Worm (Caenorhabditis elegans) whole organism, L2 larva: Measurements from ENCODE around the gene clec-186.

ENCODE experiments used
- C34F6.9 ChIP-seq: fragments of 150-350 bp; optimal IDR thresholded peaks from 2 replicates; lab custom pipeline; 2014; ENCODE audit warnings: missing biosample characterization, missing genetic modification characterization
- R02D3.7 ChIP-seq: fragments of 150-350 bp; optimal IDR thresholded peaks from 2 replicates; lab custom pipeline; 2014; ENCODE audit warnings: missing biosample characterization, missing genetic modification characterization
- ZK546.5 ChIP-seq: sonication (generic microtip); optimal IDR thresholded peaks from 2 replicates; lab custom pipeline; 2017; ENCODE audit warnings: missing biosample characterization, missing genetic modification characterization
- ama-1 ChIP-seq: fragments of 150-350 bp; optimal IDR thresholded peaks from 2 replicates; lab custom pipeline; 2018; ENCODE audit warnings: inconsistent platforms
- ceh-16 ChIP-seq: fragments of 150-350 bp; optimal IDR thresholded peaks from 2 replicates; lab custom pipeline; 2014; ENCODE audit warnings: missing biosample characterization, missing genetic modification characterization
- ceh-82 ChIP-seq: fragments of 150-350 bp; optimal IDR thresholded peaks from 2 replicates; lab custom pipeline; 2014; ENCODE audit warnings: missing biosample characterization, missing genetic modification characterization
- crh-2 ChIP-seq: sonication (generic microtip); optimal IDR thresholded peaks from 2 replicates; lab custom pipeline; 2017; ENCODE audit warnings: missing biosample characterization, missing genetic modification characterization
- dmd-4 ChIP-seq: sonication (generic microtip); optimal IDR thresholded peaks from 2 replicates; lab custom pipeline; 2017; ENCODE audit warnings: missing biosample characterization, missing genetic modification characterization
- egl-27 ChIP-seq: sonication (generic microtip); optimal IDR thresholded peaks from 3 replicates; lab custom pipeline; 2017; ENCODE audit warnings: missing biosample characterization, missing genetic modification reagents, missing genetic modification characterization
- elt-1 ChIP-seq: fragments of 150-350 bp; optimal IDR thresholded peaks from 2 replicates; lab custom pipeline; 2014; ENCODE audit warnings: missing biosample characterization, missing genetic modification characterization
- elt-3 ChIP-seq: sonication (generic microtip); optimal IDR thresholded peaks from 2 replicates; lab custom pipeline; 2017; ENCODE audit warnings: missing biosample characterization, missing genetic modification characterization
- fos-1 ChIP-seq: fragments of 150-350 bp; optimal IDR thresholded peaks from 2 replicates; lab custom pipeline; 2014; ENCODE audit warnings: missing biosample characterization, missing genetic modification characterization
- gmeb-1 ChIP-seq: fragments of 150-350 bp; optimal IDR thresholded peaks from 2 replicates; lab custom pipeline; 2014; ENCODE audit warnings: missing biosample characterization, missing genetic modification characterization
- lsy-2 ChIP-seq, 2 experiments: fragments of 150-350 bp in 1 of 2; sonication (generic microtip) in 1 of 2; optimal IDR thresholded peaks; 2 replicates each; lab custom pipeline; 2014 to 2017; ENCODE audit warnings: missing biosample characterization in 2 of 2, missing genetic modification characterization in 2 of 2
- mbf-1 ChIP-seq: sonication (generic microtip); optimal IDR thresholded peaks from 2 replicates; lab custom pipeline; 2017; ENCODE audit warnings: missing biosample characterization, missing genetic modification characterization
- mdl-1 ChIP-seq, 2 experiments: fragments of 150-350 bp in 1 of 2; sonication (generic microtip) in 1 of 2; optimal IDR thresholded peaks; 2 replicates each; lab custom pipeline; 2017; ENCODE audit warnings: missing biosample characterization in 2 of 2, missing genetic modification characterization in 2 of 2
- nhr-10 ChIP-seq: sonication (generic microtip); optimal IDR thresholded peaks from 2 replicates; lab custom pipeline; 2017; ENCODE audit warnings: missing biosample characterization, missing genetic modification characterization
- nhr-11 ChIP-seq: fragments of 150-350 bp; optimal IDR thresholded peaks from 2 replicates; lab custom pipeline; 2014; ENCODE audit warnings: missing biosample characterization, missing genetic modification characterization
- nhr-12 ChIP-seq: fragments of 150-350 bp; optimal IDR thresholded peaks from 2 replicates; lab custom pipeline; 2014; ENCODE audit warnings: missing biosample characterization, missing genetic modification characterization
- nhr-129 ChIP-seq: fragments of 150-350 bp; optimal IDR thresholded peaks from 2 replicates; lab custom pipeline; 2014; ENCODE audit warnings: missing biosample characterization, missing genetic modification characterization
- nhr-237 ChIP-seq: fragments of 150-350 bp; optimal IDR thresholded peaks from 2 replicates; lab custom pipeline; 2014; ENCODE audit warnings: missing biosample characterization, missing genetic modification characterization
- nhr-25 ChIP-seq: fragments of 150-350 bp; sonication (generic microtip); optimal IDR thresholded peaks from 3 replicates; lab custom pipeline; 2014; ENCODE audit warnings: missing biosample characterization, missing genetic modification characterization
- nhr-6 ChIP-seq: fragments of 150-350 bp; optimal IDR thresholded peaks from 2 replicates; lab custom pipeline; 2014; ENCODE audit warnings: missing biosample characterization, missing genetic modification characterization
- nhr-77 ChIP-seq: fragments of 150-350 bp; optimal IDR thresholded peaks from 2 replicates; lab custom pipeline; 2014; ENCODE audit warnings: missing biosample characterization, missing genetic modification characterization
- peb-1 ChIP-seq: fragments of 150-350 bp; optimal IDR thresholded peaks from 2 replicates; lab custom pipeline; 2014; ENCODE audit warnings: missing biosample characterization, missing genetic modification characterization
- sem-4 ChIP-seq: fragments of 150-350 bp; optimal IDR thresholded peaks from 2 replicates; lab custom pipeline; 2014; ENCODE audit warnings: missing biosample characterization, missing genetic modification reagents, missing genetic modification characterization
- skn-1 ChIP-seq: sonication (generic microtip); optimal IDR thresholded peaks from 2 replicates; lab custom pipeline; 2017; ENCODE audit warnings: missing biosample characterization, missing genetic modification characterization
- sma-3 ChIP-seq: sonication (generic microtip); optimal IDR thresholded peaks from 2 replicates; lab custom pipeline; 2016; ENCODE audit warnings: missing genetic modification reagents, missing genetic modification characterization, missing compliant biosample characterization
- sma-9 ChIP-seq, 2 experiments: fragments of 150-350 bp in 1 of 2; sonication (generic microtip) in 1 of 2; optimal IDR thresholded peaks; 2 replicates each; lab custom pipeline; 2014 to 2016; ENCODE audit warnings: missing genetic modification characterization in 2 of 2, mild to moderate bottlenecking in 1 of 2, missing biosample characterization in 1 of 2, missing compliant biosample characterization in 1 of 2, missing genetic modification reagents in 1 of 2, moderate library complexity in 1 of 2
- snpc-4 ChIP-seq: fragments of 150-350 bp; optimal IDR thresholded peaks from 2 replicates; lab custom pipeline; 2014; ENCODE audit warnings: missing biosample characterization, missing genetic modification characterization
- unc-39 ChIP-seq: fragments of 150-350 bp; optimal IDR thresholded peaks from 2 replicates; lab custom pipeline; 2014; ENCODE audit warnings: missing biosample characterization, missing genetic modification characterization
- unc-55 ChIP-seq: fragments of 150-350 bp; sonication (generic microtip); optimal IDR thresholded peaks from 3 replicates; lab custom pipeline; 2014; ENCODE audit warnings: missing biosample characterization, missing genetic modification reagents, missing genetic modification characterization
- unc-62 ChIP-seq: fragments of 150-350 bp; optimal IDR thresholded peaks from 2 replicates; lab custom pipeline; 2014; ENCODE audit warnings: missing biosample characterization, missing genetic modification reagents, missing genetic modification characterization
- zag-1 ChIP-seq: fragments of 150-350 bp; optimal IDR thresholded peaks from 2 replicates; lab custom pipeline; 2014; ENCODE audit warnings: missing biosample characterization, missing genetic modification characterization
- ztf-11 ChIP-seq: sonication (generic microtip); optimal IDR thresholded peaks from 2 replicates; lab custom pipeline; 2017; ENCODE audit warnings: missing biosample characterization, missing genetic modification characterization
- ztf-4 ChIP-seq: fragments of 150-350 bp; optimal IDR thresholded peaks from 2 replicates; lab custom pipeline; 2014; ENCODE audit warnings: missing biosample characterization, missing genetic modification characterization

The clec-186 gene

ce11 chrIV:12883190-12883589, 17.3 kb downstream of the clec-186 start, which contains the start of gene ZK896.4:
TSS of gene ZK896.4 (minus strand) at chrIV:12883290.
- TF ChIP-seq egl-27 (tag; lab: Kevin White, UChicago) (no peak), ztf-4 (tag; lab: Kevin White, UChicago) (no peak), nhr-12 (tag; lab: Kevin White, UChicago) (no peak), mbf-1 (tag; lab: Kevin White, UChicago) (no peak), unc-55 (GFP tag; lab: Kevin White, UChicago) (no peak), sem-4 (tag; lab: Kevin White, UChicago) (no peak), nhr-77 (tag; lab: Kevin White, UChicago) (no peak), mdl-1 (tag; optimal IDR thresholded peaks at IDR 0.05; lab: Kevin White, UChicago) (no peak), fos-1 (no peak), nhr-11 (tag; lab: Kevin White, UChicago) (no peak), peb-1 (tag; lab: Kevin White, UChicago) (no peak), ztf-11 (tag; lab: Kevin White, UChicago) (no peak), nhr-25 (tag; lab: Kevin White, UChicago) (no peak), snpc-4 (tag; lab: Kevin White, UChicago) (no peak), elt-3 (tag; lab: Kevin White, UChicago) (no peak), elt-1 (tag; lab: Kevin White, UChicago) (no peak), nhr-10 (no peak)

DNA sequence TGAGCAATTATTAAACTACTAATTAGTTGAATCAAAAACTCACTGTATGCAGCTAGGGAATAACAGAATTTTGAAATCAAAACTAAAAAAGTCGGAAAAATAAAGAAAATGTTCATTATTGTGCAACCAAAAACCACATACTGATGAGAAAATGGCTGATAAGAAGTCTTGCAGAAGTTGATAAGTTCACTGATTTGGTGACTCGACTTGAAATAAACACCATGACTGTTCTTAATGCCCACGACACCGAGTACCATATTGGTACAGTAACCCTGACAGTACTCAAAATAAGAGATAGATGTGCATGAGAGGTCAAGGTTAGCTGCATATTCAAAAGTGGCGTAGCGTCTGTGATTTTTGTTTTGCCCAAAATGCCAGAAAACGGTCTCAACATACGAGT, 20.1 kb downstream of the clec-186 start:
- peak; percentile 67 for TF ChIP-seq fos-1
- no peak for TF ChIP-seq nhr-6

DNA sequence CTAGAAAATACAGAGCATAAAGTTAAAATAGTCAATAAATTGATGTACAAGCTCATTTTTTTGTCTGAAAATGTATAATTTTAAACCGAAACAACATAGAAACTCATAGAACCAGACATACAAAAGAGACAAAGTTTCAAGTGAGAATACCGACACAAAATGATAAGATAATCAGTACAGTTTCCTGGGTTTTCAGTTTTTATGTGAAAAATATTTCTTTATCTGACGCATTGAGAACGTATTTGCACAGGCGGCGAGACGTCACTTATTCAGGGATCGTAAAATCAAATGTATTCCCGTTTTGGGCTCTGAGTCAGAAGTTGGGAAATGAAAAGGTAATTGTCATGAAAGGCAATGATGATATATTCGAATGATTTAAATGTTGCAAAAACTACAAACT, 24.5 kb downstream of the clec-186 start, which contains the start of gene K08D8.6:
Gene K08D8.6, minus strand, starts transcription at position 64 of the 400 bp plus-strand sequence.
- TF ChIP-seq unc-39 (tag; lab: Kevin White, UChicago), result no peak
- no peak for TF ChIP-seq zag-1 (tag; lab: Kevin White, UChicago)
- TF ChIP-seq nhr-11 (tag; lab: Kevin White, UChicago), result no peak
- no peak for TF ChIP-seq egl-27 (tag; lab: Kevin White, UChicago)
- peak; percentile 96 for TF ChIP-seq fos-1
- no peak for TF ChIP-seq unc-62 (GFP tag; lab: Kevin White, UChicago)
- TF ChIP-seq elt-1 (tag; lab: Kevin White, UChicago), result no peak
- TF ChIP-seq nhr-77 (tag; lab: Kevin White, UChicago), result no peak
- no peak for TF ChIP-seq lsy-2 (tag; optimal IDR thresholded peaks at IDR 0.05; lab: Kevin White, UChicago)
- no peak for TF ChIP-seq C34F6.9 (tag; lab: Kevin White, UChicago)
- TF ChIP-seq sma-3, result no peak
- TF ChIP-seq R02D3.7 (tag; lab: Kevin White, UChicago), result no peak
- no peak for TF ChIP-seq ceh-82
- TF ChIP-seq nhr-129 (tag; lab: Kevin White, UChicago), result no peak
- no peak for TF ChIP-seq elt-3 (tag; lab: Kevin White, UChicago)
- TF ChIP-seq skn-1 (tag; lab: Kevin White, UChicago), result no peak
- peak; percentile 70 for TF ChIP-seq sma-9 (GFP tag; optimal IDR thresholded peaks at IDR 0.05; lab: Kevin White, UChicago)
- TF ChIP-seq sma-9 (tag; optimal IDR thresholded peaks at IDR 0.05; lab: Kevin White, UChicago), result no peak
- TF ChIP-seq gmeb-1 (tag; lab: Kevin White, UChicago), result peak; percentile 15
- no peak for TF ChIP-seq ztf-11 (tag; lab: Kevin White, UChicago)
- TF ChIP-seq, all 48 proteins: peak for 3

- TF ChIP-seq lsy-2 (tag; optimal IDR thresholded peaks at IDR 0.05; lab: Kevin White, UChicago), result no peak
- TF ChIP-seq nhr-6, result no peak
- no peak for TF ChIP-seq nhr-11 (tag; lab: Kevin White, UChicago)
- TF ChIP-seq ztf-11 (tag; lab: Kevin White, UChicago), result no peak
- peak; percentile 89 for TF ChIP-seq sma-9 (GFP tag; optimal IDR thresholded peaks at IDR 0.05; lab: Kevin White, UChicago)
- TF ChIP-seq sma-9 (tag; optimal IDR thresholded peaks at IDR 0.05; lab: Kevin White, UChicago), result no peak
- TF ChIP-seq sem-4 (tag; lab: Kevin White, UChicago), result no peak
- no peak for TF ChIP-seq skn-1 (tag; lab: Kevin White, UChicago)
- TF ChIP-seq dmd-4 (tag; lab: Kevin White, UChicago), result no peak
- no peak for TF ChIP-seq ceh-16 (tag; lab: Kevin White, UChicago)
- no peak for TF ChIP-seq unc-55 (GFP tag; lab: Kevin White, UChicago)
- TF ChIP-seq nhr-237, result no peak
- no peak for TF ChIP-seq ZK546.5 (tag; lab: Kevin White, UChicago)
- TF ChIP-seq fos-1, result peak; percentile 45
- no peak for TF ChIP-seq crh-2 (tag; lab: Kevin White, UChicago)
- no peak for TF ChIP-seq C34F6.9 (tag; lab: Kevin White, UChicago)
- no peak for TF ChIP-seq ama-1
- no peak for TF ChIP-seq ceh-82
Measured at ce11 chrIV:12891080-12891479, 25.2 kb downstream of the clec-186 start.
